Fruit fly (Drosophila melanogaster) whole organism, prepupa: ENCODE measurements around the gene kis.

Source experiments
- Blimp-1 ChIP-seq: fragments of 200-800 bp; sonication (Bioruptor generic); optimal IDR thresholded peaks from 3 replicates; lab custom pipeline; 2017; ENCODE audit warnings: missing biosample characterization, missing genetic modification characterization, mild to moderate bottlenecking, moderate library complexity, missing genetic modification reagents
- CG10631 ChIP-seq: fragments of 200-800 bp; sonication (Bioruptor generic); optimal IDR thresholded peaks from 2 replicates; lab custom pipeline; 2016; ENCODE audit warnings: missing biosample characterization, missing genetic modification characterization
- CG11294 ChIP-seq: fragments of 200-800 bp; sonication (Bioruptor generic); IDR thresholded peaks from 2 replicates; pipeline ENCODE4 v1.3.6; 2022; ENCODE audit warnings: missing biosample characterization, missing genetic modification characterization
- CG11762 ChIP-seq: fragments of 200-800 bp; sonication (Bioruptor generic); optimal IDR thresholded peaks from 3 replicates; lab custom pipeline; 2016; ENCODE audit warnings: missing biosample characterization, missing genetic modification characterization; ENCODE audit not compliant: insufficient read depth
- CG11902 ChIP-seq: fragments of 200-800 bp; sonication (Bioruptor generic); optimal IDR thresholded peaks from 3 replicates; lab custom pipeline; 2016; ENCODE audit warnings: missing biosample characterization, missing genetic modification characterization
- CG15336 ChIP-seq: fragments of 200-800 bp; sonication (Bioruptor generic); IDR thresholded peaks from 2 replicates; pipeline ENCODE4 v1.3.6; 2022; ENCODE audit warnings: missing biosample characterization, missing genetic modification characterization
- CG1621 ChIP-seq: fragments of 200-800 bp; sonication (Bioruptor generic); optimal IDR thresholded peaks from 3 replicates; lab custom pipeline; 2018; ENCODE audit warnings: missing biosample characterization, mild to moderate bottlenecking, missing genetic modification characterization
- CG16779 ChIP-seq: fragments of 200-800 bp; sonication (Bioruptor generic); optimal IDR thresholded peaks from 3 replicates; lab custom pipeline; 2017; ENCODE audit warnings: missing biosample characterization, mild to moderate bottlenecking, missing genetic modification characterization
- CG3032 ChIP-seq: fragments of 200-800 bp; optimal IDR thresholded peaks from 2 replicates; lab custom pipeline; 2019; ENCODE audit warnings: missing biosample characterization, mild to moderate bottlenecking, missing genetic modification characterization, moderate library complexity
- CG32006 ChIP-seq: fragments of 200-800 bp; sonication (Bioruptor generic); optimal IDR thresholded peaks from 3 replicates; lab custom pipeline; 2017; ENCODE audit warnings: missing biosample characterization, mild to moderate bottlenecking, missing genetic modification characterization
- CG3919 ChIP-seq: fragments of 200-800 bp; sonication (Bioruptor generic); optimal IDR thresholded peaks from 3 replicates; lab custom pipeline; 2016; ENCODE audit warnings: missing biosample characterization, missing genetic modification characterization
- CG6163 ChIP-seq: fragments of 200-800 bp; sonication (Bioruptor generic); IDR thresholded peaks from 3 replicates; pipeline ENCODE4 v1.3.6; 2022; ENCODE audit warnings: missing biosample characterization, missing genetic modification characterization
- CG6276 ChIP-seq: fragments of 200-800 bp; sonication (Bioruptor generic); optimal IDR thresholded peaks from 2 replicates; lab custom pipeline; 2017; ENCODE audit warnings: missing biosample characterization, mild to moderate bottlenecking, missing genetic modification characterization
- CG6792 ChIP-seq: fragments of 200-800 bp; sonication (Bioruptor generic); optimal IDR thresholded peaks from 3 replicates; lab custom pipeline; 2016; ENCODE audit warnings: missing biosample characterization, missing genetic modification characterization
- CG6854 ChIP-seq: fragments of 200-800 bp; sonication (Bioruptor generic); optimal IDR thresholded peaks from 2 replicates; lab custom pipeline; 2017; ENCODE audit warnings: missing biosample characterization, mild to moderate bottlenecking, missing genetic modification characterization
- CG8119 ChIP-seq: fragments of 200-800 bp; sonication (Bioruptor generic); IDR thresholded peaks from 3 replicates; pipeline ENCODE4 v1.3.6; 2022; ENCODE audit warnings: missing biosample characterization, missing genetic modification characterization
- CG8319 ChIP-seq: fragments of 200-800 bp; sonication (Bioruptor generic); optimal IDR thresholded peaks from 3 replicates; lab custom pipeline; 2016; ENCODE audit warnings: missing biosample characterization, missing genetic modification characterization
- CG9139 ChIP-seq: fragments of 200-800 bp; sonication (Bioruptor generic); optimal IDR thresholded peaks from 3 replicates; lab custom pipeline; 2017; ENCODE audit warnings: missing biosample characterization, mild to moderate bottlenecking, missing genetic modification characterization
- Eip93F ChIP-seq: fragments of 200-800 bp; sonication (Bioruptor generic); optimal IDR thresholded peaks from 2 replicates; lab custom pipeline; 2016; ENCODE audit warnings: missing biosample characterization, mild to moderate bottlenecking, missing genetic modification characterization
- Hr38 ChIP-seq: sonication (Bioruptor generic); optimal IDR thresholded peaks from 2 replicates; lab custom pipeline; 2016; ENCODE audit warnings: missing biosample characterization, missing genetic modification characterization
- Hr39 ChIP-seq: fragments of 200-800 bp; sonication (Bioruptor generic); optimal IDR thresholded peaks from 2 replicates; lab custom pipeline; 2016; ENCODE audit warnings: missing biosample characterization, missing genetic modification characterization
- Lpt ChIP-seq: fragments of 200-800 bp; sonication (Bioruptor generic); optimal IDR thresholded peaks from 3 replicates; lab custom pipeline; 2016; ENCODE audit warnings: missing biosample characterization, missing genetic modification characterization
- Met ChIP-seq: fragments of 200-800 bp; sonication (Bioruptor generic); optimal IDR thresholded peaks from 3 replicates; lab custom pipeline; 2016; ENCODE audit warnings: missing biosample characterization, missing genetic modification characterization
- OdsH ChIP-seq: fragments of 200-800 bp; sonication (Bioruptor generic); optimal IDR thresholded peaks from 3 replicates; lab custom pipeline; 2016; ENCODE audit warnings: missing biosample characterization, missing genetic modification characterization
- Sox15 ChIP-seq: fragments of 200-800 bp; sonication (Bioruptor generic); optimal IDR thresholded peaks from 3 replicates; lab custom pipeline; 2016; ENCODE audit warnings: missing biosample characterization, missing genetic modification characterization
- achi ChIP-seq: fragments of 200-800 bp; sonication (Bioruptor generic); optimal IDR thresholded peaks from 3 replicates; lab custom pipeline; 2016; ENCODE audit warnings: missing biosample characterization, missing genetic modification characterization
- acj6 ChIP-seq: fragments of 200-800 bp; sonication (Bioruptor generic); optimal IDR thresholded peaks from 3 replicates; lab custom pipeline; 2016; ENCODE audit warnings: missing biosample characterization, missing genetic modification characterization
- cyc ChIP-seq: fragments of 200-800 bp; sonication (Bioruptor generic); optimal IDR thresholded peaks from 3 replicates; lab custom pipeline; 2016; ENCODE audit warnings: missing biosample characterization, missing genetic modification characterization
- dsx ChIP-seq: fragments of 200-800 bp; optimal IDR thresholded peaks from 3 replicates; lab custom pipeline; 2019; ENCODE audit warnings: missing biosample characterization, mild to moderate bottlenecking, missing genetic modification characterization, moderate library complexity; ENCODE audit not compliant: poor library complexity, severe bottlenecking
- eg ChIP-seq: fragments of 200-800 bp; sonication (Bioruptor generic); IDR thresholded peaks from 3 replicates; pipeline ENCODE4 v1.3.6; 2022; ENCODE audit warnings: missing biosample characterization, missing genetic modification characterization
- fd59A ChIP-seq: fragments of 200-800 bp; sonication (Bioruptor generic); optimal IDR thresholded peaks from 2 replicates; lab custom pipeline; 2017; ENCODE audit warnings: missing biosample characterization, mild to moderate bottlenecking, missing genetic modification characterization, missing genetic modification reagents
- fkh ChIP-seq: fragments of 200-800 bp; sonication (Bioruptor generic); optimal IDR thresholded peaks from 3 replicates; lab custom pipeline; 2017; ENCODE audit warnings: missing biosample characterization, mild to moderate bottlenecking, missing genetic modification characterization, moderate library complexity
- lz ChIP-seq: fragments of 200-800 bp; sonication (Bioruptor generic); optimal IDR thresholded peaks from 3 replicates; lab custom pipeline; 2016; ENCODE audit warnings: missing biosample characterization, missing genetic modification characterization
- net ChIP-seq: fragments of 200-800 bp; sonication (Bioruptor generic); optimal IDR thresholded peaks from 3 replicates; lab custom pipeline; 2016; ENCODE audit warnings: missing biosample characterization, missing genetic modification characterization
- pdm3 ChIP-seq: fragments of 200-800 bp; sonication (Bioruptor generic); optimal IDR thresholded peaks from 3 replicates; lab custom pipeline; 2016; ENCODE audit warnings: missing biosample characterization, missing genetic modification characterization
- svp ChIP-seq: fragments of 200-800 bp; sonication (Bioruptor generic); peaks from one replicate; lab custom pipeline; 2016; ENCODE audit warnings: missing biosample characterization, missing genetic modification characterization
- topi ChIP-seq: fragments of 200-800 bp; sonication (Bioruptor generic); optimal IDR thresholded peaks from 3 replicates; lab custom pipeline; 2016; ENCODE audit warnings: missing biosample characterization, missing genetic modification characterization
- vri ChIP-seq: fragments of 200-800 bp; sonication (Bioruptor generic); optimal IDR thresholded peaks from 3 replicates; lab custom pipeline; 2016; ENCODE audit warnings: missing biosample characterization, mild to moderate bottlenecking, missing genetic modification characterization

Gene kis

DNA sequence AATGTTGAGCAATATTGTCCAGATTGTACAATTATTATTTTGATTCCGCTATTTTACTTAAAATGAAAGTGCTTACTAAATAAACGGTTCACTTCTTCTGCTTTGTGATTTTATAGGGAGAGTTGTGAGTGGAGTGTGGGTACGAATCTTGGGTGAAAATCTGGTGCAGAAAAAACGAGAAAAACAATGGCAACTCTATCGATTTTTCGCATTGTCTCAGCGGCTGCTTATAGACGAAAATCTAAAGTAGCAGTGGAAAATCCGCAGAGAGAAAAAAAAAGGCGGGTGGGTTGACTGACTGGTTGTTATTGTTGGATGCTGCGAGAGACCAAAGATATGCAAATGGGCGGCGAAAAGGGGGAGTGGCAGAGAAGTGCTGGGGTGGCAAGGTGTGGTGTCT, 7.5 kb downstream of the kis start:
- TF ChIP-seq CG3919 (GFP tag; lab: Kevin White, UChicago): no peak
- no peak for TF ChIP-seq CG15336
- TF ChIP-seq CG32006 (GFP tag; lab: Kevin White, UChicago): no peak
- no peak for TF ChIP-seq CG10631 (GFP tag; lab: Kevin White, UChicago)
- TF ChIP-seq topi (GFP tag; lab: Kevin White, UChicago): no peak
- no peak for TF ChIP-seq CG6792
- TF ChIP-seq eg (GFP tag; lab: Robert Waterston, UW): no peak
- no peak for TF ChIP-seq CG8119 (GFP tag; lab: Robert Waterston, UW)
- TF ChIP-seq CG6854: no peak
- TF ChIP-seq CG11762 (GFP tag; lab: Kevin White, UChicago): no peak
- TF ChIP-seq Lpt (GFP tag; lab: Kevin White, UChicago): no peak
- TF ChIP-seq vri (GFP tag; lab: Kevin White, UChicago): no peak
- TF ChIP-seq acj6: no peak
- no peak for TF ChIP-seq CG11902 (GFP tag; lab: Kevin White, UChicago)

DNA sequence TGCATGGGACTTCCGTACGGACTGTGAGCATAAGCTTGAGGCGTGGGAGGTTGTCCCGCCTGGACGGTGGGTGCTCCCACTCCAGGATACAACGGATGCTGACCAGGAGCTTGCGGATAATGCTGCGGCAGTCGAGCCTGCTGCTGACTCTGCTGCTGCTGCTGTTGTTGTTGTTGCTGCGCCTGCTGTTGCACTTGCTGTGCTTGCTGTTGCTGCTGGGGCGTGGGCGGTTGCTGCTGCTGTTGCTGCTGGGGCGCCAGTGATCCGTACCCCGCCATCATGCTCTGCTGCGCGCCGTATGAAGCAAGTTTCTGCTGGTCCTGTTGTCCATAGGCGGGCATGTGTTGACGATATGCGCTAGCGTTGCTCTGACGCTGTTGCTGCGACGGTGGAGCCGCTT, 9.2 kb downstream of the kis start:
- TF ChIP-seq CG6792: no peak
- no peak for TF ChIP-seq Met (GFP tag; lab: Kevin White, UChicago)
- no peak for TF ChIP-seq svp (GFP tag; lab: Kevin White, UChicago)
- TF ChIP-seq Blimp-1 (GFP tag; lab: Kevin White, UChicago): no peak
- TF ChIP-seq CG8319: no peak

DNA sequence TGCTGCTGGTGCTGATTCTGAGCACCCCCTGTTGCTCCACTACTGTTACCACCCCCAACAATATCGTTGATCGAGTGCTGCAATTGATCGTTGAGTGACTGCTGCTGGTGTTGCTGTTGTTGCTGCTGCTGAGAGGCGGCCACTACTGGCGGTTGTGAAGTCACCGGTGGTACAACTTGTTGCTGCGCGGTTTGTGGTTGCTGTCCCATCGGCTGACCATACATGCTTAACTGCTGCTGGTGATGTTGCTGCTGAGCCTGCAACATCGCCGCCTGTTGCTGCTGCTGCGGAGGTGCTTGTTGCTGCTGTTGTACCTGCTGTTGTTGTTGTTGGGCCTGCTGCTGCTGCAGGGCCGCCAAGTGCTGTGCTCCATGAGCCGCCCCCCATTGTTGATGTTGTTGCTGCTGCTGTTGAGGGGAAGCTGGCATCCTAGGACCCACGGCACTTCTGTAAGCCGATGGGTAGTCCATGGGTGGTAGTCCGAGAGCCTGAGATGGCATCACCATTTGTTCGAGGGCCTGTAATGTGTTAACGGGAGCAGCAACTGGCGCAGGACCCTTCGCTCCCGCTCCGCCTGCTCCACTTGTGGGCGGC, 10.3 kb downstream of the kis start:
- TF ChIP-seq pdm3 (GFP tag; lab: Kevin White, UChicago) (no peak), cyc (GFP tag; lab: Kevin White, UChicago) (no peak)

DNA sequence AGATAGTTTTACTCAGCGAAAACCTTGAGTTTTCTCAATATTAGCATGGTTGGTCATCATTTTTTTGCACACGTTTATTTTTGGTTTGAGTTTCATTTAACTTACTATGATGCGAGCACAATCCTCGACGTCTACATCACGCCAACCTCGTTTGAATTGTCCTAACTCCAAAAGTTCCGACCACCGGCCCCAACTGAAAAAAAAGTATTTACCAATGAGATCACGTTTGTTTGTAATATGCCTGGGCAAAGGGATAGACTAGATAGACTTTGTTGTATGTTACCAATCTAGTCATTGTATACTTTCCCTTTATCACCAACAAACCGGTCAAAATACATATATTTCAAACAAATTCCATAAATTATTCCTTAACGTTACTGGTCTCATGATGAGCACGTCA, 18.4 kb downstream of the kis start, which contains the start of gene CG13693:
CG13693 (plus strand) TSS at position 301 of the 400 bp plus-strand sequence.
- TF ChIP-seq topi (GFP tag; lab: Kevin White, UChicago) (no peak), CG11294 (no peak), Lpt (GFP tag; lab: Kevin White, UChicago) (no peak)

DNA sequence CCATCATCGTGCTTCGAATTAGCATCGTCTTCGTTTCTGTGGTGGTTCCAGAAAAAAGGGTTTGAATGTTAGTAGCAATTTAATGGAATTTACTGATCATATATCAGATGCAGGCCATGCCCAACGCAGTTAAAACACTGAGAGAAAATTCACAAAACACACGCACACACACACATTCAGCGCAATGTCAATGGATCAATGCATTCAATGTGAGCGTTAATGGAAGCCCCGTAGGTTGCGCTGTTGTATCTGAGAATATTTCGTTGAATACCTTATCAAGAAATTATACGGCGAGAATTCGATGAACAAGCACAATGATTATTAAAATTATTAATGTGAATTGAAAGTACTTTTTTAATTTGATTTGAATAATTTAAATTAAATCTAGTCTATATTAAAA, 22.4 kb downstream of the kis start:
- peak; percentile 95 for TF ChIP-seq svp (GFP tag; lab: Kevin White, UChicago)
- no peak for TF ChIP-seq Blimp-1 (GFP tag; lab: Kevin White, UChicago)
- TF ChIP-seq, all 60 proteins: peak for 1

DNA sequence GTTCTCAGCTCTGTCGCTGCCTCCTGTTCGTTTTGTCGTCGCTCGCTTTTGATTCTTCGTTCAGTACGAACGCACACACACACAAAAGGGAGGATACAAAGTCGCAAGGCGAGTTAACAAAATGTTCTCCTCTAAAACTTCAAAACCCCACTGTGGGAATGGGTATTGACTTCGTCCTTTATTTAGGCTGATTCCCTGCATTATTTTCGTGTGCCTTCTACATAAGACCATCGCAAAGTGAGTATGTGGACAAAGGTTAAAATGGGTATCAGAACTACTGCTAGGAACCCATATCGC, 25.3 kb downstream of the kis start:
- TF ChIP-seq dsx (GFP tag; lab: Kevin White, UChicago): peak; percentile 93
- no peak for TF ChIP-seq Sox15

DNA sequence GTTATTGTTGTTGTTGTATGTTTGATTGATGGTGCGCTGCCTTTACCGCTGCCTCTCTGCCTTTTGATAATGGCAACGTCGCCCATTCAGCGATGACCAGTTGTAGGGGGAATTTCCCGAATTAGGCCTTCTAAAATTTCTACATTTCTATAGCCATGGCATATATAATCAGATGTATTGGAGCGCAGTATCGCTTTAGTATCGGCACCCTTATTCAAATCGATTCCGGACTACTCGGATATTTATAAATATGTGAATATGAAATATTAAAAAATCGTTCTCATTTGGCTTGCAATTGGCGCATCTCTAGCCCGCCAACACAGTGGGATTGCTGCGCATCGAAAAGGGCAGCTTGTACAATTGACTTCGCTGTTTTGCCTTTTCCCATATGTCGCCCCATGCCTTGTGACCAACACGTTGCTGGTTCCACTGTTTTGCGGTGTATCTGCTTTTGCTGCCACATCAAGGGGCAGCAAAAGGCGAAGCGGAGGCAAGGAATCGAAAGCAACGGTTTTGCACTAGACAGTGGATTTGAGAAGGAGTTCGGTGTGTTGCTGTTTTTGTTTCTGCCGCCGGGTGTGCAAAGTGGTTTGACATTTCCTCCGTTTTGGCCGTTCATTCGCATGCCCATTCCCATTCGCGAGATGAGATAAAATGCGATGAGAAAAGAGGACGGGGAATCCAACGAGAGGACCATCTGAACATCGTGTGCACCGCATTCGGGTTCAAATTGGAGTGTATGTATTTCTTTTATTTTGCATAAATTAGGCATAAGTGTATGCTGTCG, 25.8 kb downstream of the kis start:
- TF ChIP-seq eg (GFP tag; lab: Robert Waterston, UW) (no peak; the same call in 1 of the 3 replicates), CG3919 (GFP tag; lab: Kevin White, UChicago) (peak; percentile 92), fd59A (peak; percentile 92), CG1621 (peak; percentile 86), lz (GFP tag; lab: Kevin White, UChicago) (peak; percentile 88), CG6163 (peak; percentile 86), topi (GFP tag; lab: Kevin White, UChicago) (peak; percentile 90), CG16779 (tag; lab: Kevin White, UChicago) (peak; percentile 79), Hr39 (GFP tag; lab: Kevin White, UChicago) (peak; percentile 87), net (peak; percentile 87), vri (GFP tag; lab: Kevin White, UChicago) (peak; percentile 84), Eip93F (GFP tag; lab: Kevin White, UChicago) (peak; percentile 77), achi (GFP tag; lab: Kevin White, UChicago) (peak; percentile 89), CG3032 (tag; lab: Kevin White, UChicago) (peak; percentile 91), CG9139 (GFP tag; lab: Kevin White, UChicago) (peak; percentile 78), fkh (GFP tag; lab: Kevin White, UChicago) (no peak), Hr38 (GFP tag; lab: Kevin White, UChicago) (no peak), CG6792 (peak; percentile 87), CG11902 (GFP tag; lab: Kevin White, UChicago) (peak; percentile 74), CG6854 (peak; percentile 11), CG6276 (GFP tag; lab: Kevin White, UChicago) (peak; percentile 77), OdsH (GFP tag; lab: Kevin White, UChicago) (peak; percentile 88)
